Worm (Caenorhabditis elegans): ENCODE measurements around the gene sss-1.
"Not testable (repeated sequence)": the region's sequence is repeated elsewhere in the genome, so short reads cannot be mapped to it uniquely, and the experiment has no call there.

Gene sss-1

ce11 chrIV:9893649-9894048, at the start of gene sss-1:
TSS of gene sss-1 (minus strand) at chrIV:9893749.
- not testable (repeated sequence) for TF ChIP-seq nhr-76 (tag; optimal IDR thresholded peaks at IDR 0.05); pha-4 (GFP tag; IDR thresholded peaks at IDR 0.05); pha-4 (tag; optimal IDR thresholded peaks at IDR 0.05); ama-1 (optimal IDR thresholded peaks at IDR 0.05)

- TF ChIP-seq nhr-42 (GFP tag; IDR thresholded peaks at IDR 0.05) (no peak), unc-62 (GFP tag; optimal IDR thresholded peaks at IDR 0.05 in 1 of 2) (peak in 1 of 2 experiments; percentile 99), unc-62 (tag; optimal IDR thresholded peaks at IDR 0.05) (no peak), attf-4 (tag; optimal IDR thresholded peaks at IDR 0.05) (no peak)
Observed at ce11 chrIV:9943214-9943613, 49.7 kb upstream of the sss-1 start.

- TF ChIP-seq nhr-10 (tag; optimal IDR thresholded peaks at IDR 0.05): no peak
- 0 out of 2 replicates have a peak, but pooled peaks have one; percentile 18 for TF ChIP-seq set-16 (GFP tag; IDR thresholded peaks at IDR 0.05)
Observed at ce11 chrIV:9933580-9933979, 40.0 kb upstream of the sss-1 start, which contains the start of gene spe-29. TSS of gene spe-29 (plus strand) at chrIV:9933880.

- TF ChIP-seq zfp-3 (GFP tag; conservative IDR thresholded peaks at IDR 0.05): no peak
- no peak for TF ChIP-seq lir-3 (tag; optimal IDR thresholded peaks at IDR 0.05)
- TF ChIP-seq Y48G9A.11 (GFP tag; IDR thresholded peaks at IDR 0.05): no peak
- TF ChIP-seq fkh-10 (GFP tag; optimal IDR thresholded peaks at IDR 0.05): no peak
- TF ChIP-seq dpl-1 (GFP tag; optimal IDR thresholded peaks at IDR 0.05): peak; percentile 44
- TF ChIP-seq madf-9 (GFP tag; conservative IDR thresholded peaks at IDR 0.05): no peak
- TF ChIP-seq ZK337.2 (GFP tag; IDR thresholded peaks at IDR 0.05): no peak
- TF ChIP-seq madf-5 (GFP tag; IDR thresholded peaks at IDR 0.05): no peak
- no peak for TF ChIP-seq F49E8.2 (tag; optimal IDR thresholded peaks at IDR 0.05; ENCODE audit: borderline replicate concordance)
- no peak for TF ChIP-seq ctbp-1 (GFP tag; IDR thresholded peaks at IDR 0.05)
- TF ChIP-seq gei-8 (GFP tag; optimal IDR thresholded peaks at IDR 0.05): no peak
- TF ChIP-seq ceh-82 (tag; optimal IDR thresholded peaks at IDR 0.05): no peak
- TF ChIP-seq dmd-6 (GFP tag; IDR thresholded peaks at IDR 0.05): no peak
- no peak for TF ChIP-seq unc-39 (tag; optimal IDR thresholded peaks at IDR 0.05)
- no peak for TF ChIP-seq spr-1 (tag; optimal IDR thresholded peaks at IDR 0.05)
- no peak for TF ChIP-seq nhr-237 (tag; optimal IDR thresholded peaks at IDR 0.05)
- peak; percentile 7 for TF ChIP-seq dve-1 (tag; optimal IDR thresholded peaks at IDR 0.05; ENCODE audit: insufficient read depth)
- no peak for TF ChIP-seq lin-29 (GFP tag; IDR thresholded peaks at IDR 0.05)
- no peak for TF ChIP-seq nhr-48 (tag; optimal IDR thresholded peaks at IDR 0.05)
- TF ChIP-seq zag-1 (tag; optimal IDR thresholded peaks at IDR 0.05): no peak
- TF ChIP-seq T26A8.4 (GFP tag; IDR thresholded peaks at IDR 0.05): no peak
- TF ChIP-seq mep-1 (tag; optimal IDR thresholded peaks at IDR 0.05): no peak
- peak; percentile 89 for TF ChIP-seq lin-38 (GFP tag; IDR thresholded peaks at IDR 0.05)
- peak; percentile 18 for TF ChIP-seq nhr-28 (tag; optimal IDR thresholded peaks at IDR 0.05)
- TF ChIP-seq nhr-77 (tag; optimal IDR thresholded peaks at IDR 0.05): peak; percentile 65
- no peak for TF ChIP-seq ceh-28 (tag; optimal IDR thresholded peaks at IDR 0.05)
- TF ChIP-seq snpc-4 (tag; optimal IDR thresholded peaks at IDR 0.05): no peak
- TF ChIP-seq T20F7.1 (GFP tag; optimal IDR thresholded peaks at IDR 0.05): peak; percentile 90
- TF ChIP-seq sdz-12 (GFP tag; optimal IDR thresholded peaks at IDR 0.05): no peak
- no peak for TF ChIP-seq nhr-10 (tag; optimal IDR thresholded peaks at IDR 0.05)
- TF ChIP-seq ztf-11 (tag; optimal IDR thresholded peaks at IDR 0.05): no peak
- no peak for TF ChIP-seq duxl-1 (tag; optimal IDR thresholded peaks at IDR 0.05; ENCODE audit: poor library complexity)
- no peak for TF ChIP-seq nhr-41 (GFP tag; IDR thresholded peaks at IDR 0.05)
- TF ChIP-seq ceh-20 (GFP tag; IDR thresholded peaks at IDR 0.05): no peak
- TF ChIP-seq nhr-25 (tag; optimal IDR thresholded peaks at IDR 0.05; ENCODE audit: borderline replicate concordance, insufficient read depth): no peak
- TF ChIP-seq aly-2 (tag; optimal IDR thresholded peaks at IDR 0.05): no peak
- no peak for TF ChIP-seq pha-4 (GFP tag; IDR thresholded peaks at IDR 0.05)
- no peak for TF ChIP-seq pha-4 (tag; optimal IDR thresholded peaks at IDR 0.05)
- no peak for TF ChIP-seq dmd-8 (GFP tag; IDR thresholded peaks at IDR 0.05)
- no peak for TF ChIP-seq mxl-2 (GFP tag; conservative IDR thresholded peaks at IDR 0.05)
- no peak for TF ChIP-seq nhr-42 (GFP tag; IDR thresholded peaks at IDR 0.05)
Observed at ce11 chrIV:9932055-9932454, 38.5 kb upstream of the sss-1 start, which contains the start of the genes trmt-10A and F25H8.2. TSS of gene trmt-10A (minus strand) at chrIV:9932213. TSS of gene F25H8.2 (plus strand) at chrIV:9932235.

Measured in whole organism, L4 larva.